Fruit fly (Drosophila melanogaster): ENCODE data around the gene CG1105.
A peak's percentile ranks its signal among the peaks of the same experiment; 100 is the strongest.

Gene CG1105

dm6 chr3R:7081972-7082371 lies 15.0 kb upstream of the CG1105 start, which contains the start of gene Dpck (continued):
- TF ChIP-seq Blimp-1 (GFP tag; optimal IDR thresholded peaks at IDR 0.05) (no peak), Mes4 (GFP tag; optimal IDR thresholded peaks at IDR 0.05) (peak; percentile 4), row (GFP tag; IDR thresholded peaks at IDR 0.05) (peak; percentile 85), Oaz (GFP tag; IDR thresholded peaks at IDR 0.05) (no peak), tap (tag; optimal IDR thresholded peaks at IDR 0.05) (no peak), CG5953 (GFP tag; IDR thresholded peaks at IDR 0.05) (no peak), CG18011 (GFP tag; optimal IDR thresholded peaks at IDR 0.05) (peak; percentile 7), ham (GFP tag; IDR thresholded peaks at IDR 0.05) (no peak), dm (GFP tag; optimal IDR thresholded peaks at IDR 0.05) (peak; percentile 19), kni (GFP tag; optimal IDR thresholded peaks at IDR 0.05) (peak; percentile 72), otp (GFP tag; IDR thresholded peaks at IDR 0.05) (no peak), CG4730 (GFP tag; IDR thresholded peaks at IDR 0.05) (no peak), grn (GFP tag; optimal IDR thresholded peaks at IDR 0.05) (no peak), CG4424 (GFP tag; optimal IDR thresholded peaks at IDR 0.05) (peak; percentile 30), p53 (GFP tag; optimal IDR thresholded peaks at IDR 0.05) (no peak), CG1233 (GFP tag; optimal IDR thresholded peaks at IDR 0.05) (peak; percentile 16), CG43689 (GFP tag; IDR thresholded peaks at IDR 0.05) (no peak), CG4707 (GFP tag; optimal IDR thresholded peaks at IDR 0.05) (peak; percentile 99), D (optimal IDR thresholded peaks at IDR 0.05) (no peak), D (GFP tag; optimal IDR thresholded peaks at IDR 0.05) (no peak), dmrt99B (tag; optimal IDR thresholded peaks at IDR 0.05) (no peak), CG32767 (GFP tag; IDR thresholded peaks at IDR 0.05) (no peak), stc (GFP tag; IDR thresholded peaks at IDR 0.05) (no peak), Max (GFP tag; optimal IDR thresholded peaks at IDR 0.05) (peak; percentile 18)

dm6 chr3R:7080157-7080916 lies 13.4 kb upstream of the CG1105 start, which contains the start of gene Ref1:
Ref1 (minus strand) TSS chr3R:7080387.
- TF ChIP-seq maf-S (GFP tag; optimal IDR thresholded peaks at IDR 0.05) (no peak), CG11723 (GFP tag; optimal IDR thresholded peaks at IDR 0.05) (peak; percentile 77), gro (GFP tag; optimal IDR thresholded peaks at IDR 0.05) (no peak), CG4617 (GFP tag; optimal IDR thresholded peaks at IDR 0.05; ENCODE audit: borderline replicate concordance) (peak; percentile 78), CG2678 (tag; optimal IDR thresholded peaks at IDR 0.05) (peak; percentile 5), CG2116 (GFP tag; optimal IDR thresholded peaks at IDR 0.05) (peak; percentile 5), YL-1 (GFP tag; optimal IDR thresholded peaks at IDR 0.05) (peak; percentile 93), CG11696 (GFP tag; IDR thresholded peaks at IDR 0.05) (no peak), sd (tag; optimal IDR thresholded peaks at IDR 0.05) (peak; percentile 47), CG17802 (tag; optimal IDR thresholded peaks at IDR 0.05) (peak; percentile 91), sqz (GFP tag; optimal IDR thresholded peaks at IDR 0.05) (no peak), CG9797 (GFP tag; optimal IDR thresholded peaks at IDR 0.05) (no peak), CG6175 (GFP tag; IDR thresholded peaks at IDR 0.05) (no peak), Dbx (GFP tag; IDR thresholded peaks at IDR 0.05) (no peak), CG3995 (GFP tag; optimal IDR thresholded peaks at IDR 0.05) (peak; percentile 14), Ets97D (GFP tag; optimal IDR thresholded peaks at IDR 0.05) (peak; percentile 50), CG12219 (GFP tag; optimal IDR thresholded peaks at IDR 0.05) (no peak), trem (tag; optimal IDR thresholded peaks at IDR 0.05) (peak; percentile 7), Nf-YC (tag; optimal IDR thresholded peaks at IDR 0.05) (peak; percentile 28), NFAT (GFP tag; IDR thresholded peaks at IDR 0.05) (0 out of 2 replicates have a peak, but pooled peaks have one; percentile 6), ssp (GFP tag; IDR thresholded peaks at IDR 0.05) (peak; percentile 92), CG33557 (GFP tag; optimal IDR thresholded peaks at IDR 0.05) (no peak), CG1603 (tag; optimal IDR thresholded peaks at IDR 0.05) (peak; percentile 100), nmo (GFP tag; optimal IDR thresholded peaks at IDR 0.05) (peak; percentile 23), BEAF-32 (GFP tag; optimal IDR thresholded peaks at IDR 0.05) (no peak), peb (GFP tag; IDR thresholded peaks at IDR 0.05) (no peak), Poxn (GFP tag; IDR thresholded peaks at IDR 0.05) (no peak)
